Worm (Caenorhabditis elegans): ENCODE data around the gene lgc-14.

Gene lgc-14

ce11 chrX:12154055-12154898 lies 43.0 kb downstream of the lgc-14 start, which contains the start of gene mfsd-11:
Gene mfsd-11, minus strand, starts transcription at chrX:12154105.
- TF ChIP-seq cnd-1 (tag; optimal IDR thresholded peaks at IDR 0.05) (no peak), bed-3 (GFP tag; optimal IDR thresholded peaks at IDR 0.05) (no peak)

ce11 chrX:12158641-12159040 lies 47.3 kb downstream of the lgc-14 start:
- TF ChIP-seq unc-120 (tag; optimal IDR thresholded peaks at IDR 0.05; ENCODE audit: poor library complexity, severe bottlenecking) (peak; percentile 39), hlh-1 (tag; optimal IDR thresholded peaks at IDR 0.05) (peak; percentile 70), unc-62 (GFP tag; optimal IDR thresholded peaks at IDR 0.05) (peak; percentile 85), ceh-39 (tag; optimal IDR thresholded peaks at IDR 0.05) (no peak)

- TF ChIP-seq drap-1 (GFP tag; optimal IDR thresholded peaks at IDR 0.05) (no peak), pha-4 (tag; optimal IDR thresholded peaks at IDR 0.05) (peak; percentile 25)
Observed at ce11 chrX:12160002-12160690, 48.8 kb downstream of the lgc-14 start, which contains the start of gene F57G12.2. Gene F57G12.2, minus strand, starts transcription at chrX:12160052.

- TF ChIP-seq ceh-43 (GFP tag; optimal IDR thresholded peaks at IDR 0.05) (no peak), blmp-1 (tag; optimal IDR thresholded peaks at IDR 0.05) (no peak), unc-62 (GFP tag; optimal IDR thresholded peaks at IDR 0.05) (no peak), flh-1 (GFP tag; optimal IDR thresholded peaks at IDR 0.05) (no peak), mls-2 (tag; optimal IDR thresholded peaks at IDR 0.05) (no peak)
Observed at ce11 chrX:12162659-12163058, 51.3 kb downstream of the lgc-14 start.

Data from whole organism, mixed stage, embryonic.